Worm (Caenorhabditis elegans): ENCODE data around the gene irld-18.

The irld-18 gene

ce11 chrIV:14614176-14614740, 33.4 kb upstream of the irld-18 start (continued):
- no peak for TF ChIP-seq nhr-12 (tag; optimal IDR thresholded peaks at IDR 0.05)
- peak; percentile 45 for TF ChIP-seq grh-1 (GFP tag; IDR thresholded peaks at IDR 0.05)
- TF ChIP-seq nhr-237 (tag; optimal IDR thresholded peaks at IDR 0.05) = no peak
- no peak for TF ChIP-seq aly-2 (tag; optimal IDR thresholded peaks at IDR 0.05)
- peak; percentile 94 for TF ChIP-seq nhr-85 (tag)
- no peak for TF ChIP-seq sox-4 (tag; optimal IDR thresholded peaks at IDR 0.05)
- peak; percentile 63 for TF ChIP-seq lin-14 (GFP tag; optimal IDR thresholded peaks at IDR 0.05)
- TF ChIP-seq dpl-1 (GFP tag; optimal IDR thresholded peaks at IDR 0.05) = peak in 1 of 3 experiments; percentile 4
- TF ChIP-seq unc-62 (GFP tag; optimal IDR thresholded peaks at IDR 0.05) = no peak
- TF ChIP-seq egl-13 (tag; optimal IDR thresholded peaks at IDR 0.05) = no peak
- TF ChIP-seq mep-1 (tag; optimal IDR thresholded peaks at IDR 0.05) = no peak
- TF ChIP-seq lin-39 (tag; optimal IDR thresholded peaks at IDR 0.05) = no peak
- no peak for TF ChIP-seq ceh-82 (tag; optimal IDR thresholded peaks at IDR 0.05)
- TF ChIP-seq xbp-1 (tag; optimal IDR thresholded peaks at IDR 0.05) = peak; percentile 10
- no peak for TF ChIP-seq pax-3 (tag; optimal IDR thresholded peaks at IDR 0.05)
- no peak for TF ChIP-seq mef-2 (tag; optimal IDR thresholded peaks at IDR 0.05)
- TF ChIP-seq ceh-8 (GFP tag; optimal IDR thresholded peaks at IDR 0.05) = no peak
- TF ChIP-seq alr-1 (tag; optimal IDR thresholded peaks at IDR 0.05; ENCODE audit: borderline replicate concordance) = no peak
- peak; percentile 57 for TF ChIP-seq snu-23 (GFP tag; optimal IDR thresholded peaks at IDR 0.05)
- no peak for TF ChIP-seq skn-1 (tag; optimal IDR thresholded peaks at IDR 0.05)
- no peak for TF ChIP-seq unc-86 (tag; optimal IDR thresholded peaks at IDR 0.05)
- peak; percentile 40 for TF ChIP-seq fkh-8 (tag; optimal IDR thresholded peaks at IDR 0.05)
- TF ChIP-seq nhr-77 (tag; optimal IDR thresholded peaks at IDR 0.05) = no peak
- TF ChIP-seq nhr-19 (GFP tag; conservative IDR thresholded peaks at IDR 0.05) = peak; percentile 77
- peak; percentile 21 for TF ChIP-seq dsc-1 (tag; optimal IDR thresholded peaks at IDR 0.05)
- TF ChIP-seq ceh-90 (tag; optimal IDR thresholded peaks at IDR 0.05) = no peak
- TF ChIP-seq nhr-71 (tag; optimal IDR thresholded peaks at IDR 0.05) = peak; percentile 80
- TF ChIP-seq C04F5.9 (tag; optimal IDR thresholded peaks at IDR 0.05) = no peak
- no peak for TF ChIP-seq zip-4 (GFP tag; optimal IDR thresholded peaks at IDR 0.05)
- TF ChIP-seq ces-1 (GFP tag; optimal IDR thresholded peaks at IDR 0.05) = no peak
- TF ChIP-seq fkh-4 (tag; optimal IDR thresholded peaks at IDR 0.05; ENCODE audit: borderline replicate concordance) = no peak
- no peak for TF ChIP-seq ceh-88 (GFP tag; IDR thresholded peaks at IDR 0.05)
- TF ChIP-seq ama-1 (optimal IDR thresholded peaks at IDR 0.05) = no peak
- TF ChIP-seq pqm-1 (tag; optimal IDR thresholded peaks at IDR 0.05) = no peak
- no peak for TF ChIP-seq efl-1 (optimal IDR thresholded peaks at IDR 0.05)
- peak in 1 of 2 experiments; percentile 66 for TF ChIP-seq efl-1 (GFP tag; optimal IDR thresholded peaks at IDR 0.05 in 1 of 2)
- TF ChIP-seq tbx-2 (tag; optimal IDR thresholded peaks at IDR 0.05) = peak; percentile 52
- TF ChIP-seq nhr-20 (tag; optimal IDR thresholded peaks at IDR 0.05) = peak; percentile 87
- TF ChIP-seq nhr-28 (tag; optimal IDR thresholded peaks at IDR 0.05) = no peak
- TF ChIP-seq efl-3 (GFP tag; optimal IDR thresholded peaks at IDR 0.05) = no peak
- TF ChIP-seq pag-3 (tag; optimal IDR thresholded peaks at IDR 0.05; ENCODE audit: borderline replicate concordance, insufficient read depth) = no peak
- TF ChIP-seq unc-130 (tag; optimal IDR thresholded peaks at IDR 0.05) = peak; percentile 33
- no peak for TF ChIP-seq sup-37 (GFP tag; optimal IDR thresholded peaks at IDR 0.05)

- peak; percentile 12 for TF ChIP-seq lin-14 (GFP tag; optimal IDR thresholded peaks at IDR 0.05)
- peak; percentile 64 for TF ChIP-seq nhr-47 (tag; optimal IDR thresholded peaks at IDR 0.05)
- TF ChIP-seq unc-86 (tag; optimal IDR thresholded peaks at IDR 0.05) = no peak
- peak; percentile 81 for TF ChIP-seq fkh-8 (tag; optimal IDR thresholded peaks at IDR 0.05)
- TF ChIP-seq nhr-20 (tag; optimal IDR thresholded peaks at IDR 0.05) = peak; percentile 38
- TF ChIP-seq nhr-71 (tag; optimal IDR thresholded peaks at IDR 0.05) = peak; percentile 71
- TF ChIP-seq dsc-1 (tag; optimal IDR thresholded peaks at IDR 0.05) = peak; percentile 79
- TF ChIP-seq nhr-85 (tag) = no peak
- peak; percentile 47 for TF ChIP-seq blmp-1 (tag; optimal IDR thresholded peaks at IDR 0.05)
- TF ChIP-seq tbx-2 (tag; optimal IDR thresholded peaks at IDR 0.05) = no peak
- TF ChIP-seq lsy-2 (tag; optimal IDR thresholded peaks at IDR 0.05) = peak in 1 of 2 experiments; percentile 11
Observed at ce11 chrIV:14613375-14613774, 32.5 kb upstream of the irld-18 start.
